Worm (Caenorhabditis elegans) whole organism, young adult: ENCODE measurements around the gene npp-20.
A peak's percentile ranks its signal among the peaks of the same experiment; 100 is the strongest.
"Not testable (repeated sequence)": the region's sequence is repeated elsewhere in the genome, so short reads cannot be mapped to it uniquely, and the experiment has no call there.

Experiments
- B0019.2 ChIP-seq: fragments of 200-800 bp; sonication (Bioruptor generic); conservative IDR thresholded peaks from 2 replicates; pipeline ENCODE4 v1.3.6; 2022; ENCODE audit warnings: missing genetic modification reagents, missing genetic modification characterization, missing compliant biosample characterization
- C17E4.6 ChIP-seq: fragments of 200-800 bp; sonication (Bioruptor generic); IDR thresholded peaks from 2 replicates; pipeline ENCODE4 v1.3.6; 2022; ENCODE audit warnings: missing genetic modification reagents, missing genetic modification characterization, missing compliant biosample characterization
- F39B2.1 ChIP-seq: fragments of 200-800 bp; sonication (Bioruptor generic); IDR thresholded peaks from 2 replicates; pipeline ENCODE4 v1.3.6; 2022; ENCODE audit warnings: missing genetic modification reagents, missing genetic modification characterization, missing compliant biosample characterization
- F49E8.2 ChIP-seq: sonication (generic microtip); optimal IDR thresholded peaks from 3 replicates; lab custom pipeline; 2017; ENCODE audit warnings: missing genetic modification characterization, mild to moderate bottlenecking, missing compliant biosample characterization, antibody characterized with exemption, moderate library complexity; ENCODE audit not compliant: insufficient read depth
- F57A8.1 ChIP-seq: fragments of 200-800 bp; sonication (Bioruptor generic); optimal IDR thresholded peaks from 2 replicates; lab custom pipeline; 2018; ENCODE audit warnings: mild to moderate bottlenecking, missing genetic modification characterization, moderate library complexity, missing compliant biosample characterization
- K11D2.4 ChIP-seq: fragments of 200-800 bp; sonication (Bioruptor generic); IDR thresholded peaks from 2 replicates; pipeline ENCODE4 v1.3.6; 2022; ENCODE audit warnings: missing genetic modification reagents, missing genetic modification characterization, missing compliant biosample characterization
- K12H6.12 ChIP-seq: fragments of 200-800 bp; sonication (Bioruptor generic); optimal IDR thresholded peaks from 2 replicates; lab custom pipeline; 2018; ENCODE audit warnings: mild to moderate bottlenecking, missing genetic modification characterization, missing compliant biosample characterization
- T07F8.4 ChIP-seq: sonication (generic microtip); optimal IDR thresholded peaks from 2 replicates; lab custom pipeline; 2016; ENCODE audit warnings: mild to moderate bottlenecking, missing genetic modification characterization, moderate library complexity, missing compliant biosample characterization
- T26A5.8 ChIP-seq: sonication (generic microtip); optimal IDR thresholded peaks from 2 replicates; lab custom pipeline; 2016; ENCODE audit warnings: missing genetic modification characterization, missing compliant biosample characterization
- ama-1 ChIP-seq, 3 experiments: fragments of 150-350 bp in 1 of 3; sonication (generic microtip) in 2 of 3; optimal IDR thresholded peaks; 2 replicates each; lab custom pipeline; 2014 to 2018; ENCODE audit warnings: missing biosample characterization in 2 of 3, missing genetic modification characterization in 2 of 3, missing genetic modification reagents in 2 of 3
- athp-1 ChIP-seq: sonication (generic microtip); optimal IDR thresholded peaks from 2 replicates; lab custom pipeline; 2017; ENCODE audit warnings: mild to moderate bottlenecking, missing genetic modification characterization, missing compliant biosample characterization
- attf-6 ChIP-seq: fragments of 200-800 bp; sonication (Bioruptor generic); IDR thresholded peaks from 2 replicates; pipeline ENCODE4 v1.3.6; 2022; ENCODE audit warnings: missing genetic modification reagents, missing genetic modification characterization, missing compliant biosample characterization
- bed-1 ChIP-seq: fragments of 200-800 bp; sonication (Bioruptor generic); IDR thresholded peaks from 2 replicates; pipeline ENCODE4 v1.3.6; 2022; ENCODE audit warnings: missing genetic modification reagents, missing genetic modification characterization, missing compliant biosample characterization
- cebp-1 ChIP-seq, 2 experiments: fragments of 200-800 bp in 1 of 2; sonication (Bioruptor generic) in 1 of 2; sonication (generic microtip) in 1 of 2; IDR thresholded peaks in 1 of 2; optimal IDR thresholded peaks in 1 of 2; 2 replicates each; pipeline versions ENCODE4 v1.3.6 to Lab custom; 2017 to 2022; ENCODE audit warnings: missing compliant biosample characterization in 2 of 2, missing genetic modification characterization in 2 of 2, mild to moderate bottlenecking in 1 of 2, missing genetic modification reagents in 1 of 2, moderate library complexity in 1 of 2
- cebp-2 ChIP-seq: fragments of 200-800 bp; sonication (Bioruptor generic); IDR thresholded peaks from 2 replicates; pipeline ENCODE4 v1.3.6; 2022; ENCODE audit warnings: missing genetic modification characterization, missing compliant biosample characterization
- ceh-100 ChIP-seq: fragments of 200-800 bp; sonication (Bioruptor generic); IDR thresholded peaks from 2 replicates; pipeline ENCODE4 v1.3.6; 2022; ENCODE audit warnings: missing genetic modification reagents, missing genetic modification characterization, missing compliant biosample characterization
- ceh-27 ChIP-seq: fragments of 200-800 bp; sonication (Bioruptor generic); optimal IDR thresholded peaks from 2 replicates; lab custom pipeline; 2018; ENCODE audit warnings: mild to moderate bottlenecking, missing genetic modification characterization, moderate library complexity, missing compliant biosample characterization
- ceh-91 ChIP-seq: fragments of 200-800 bp; sonication (Bioruptor generic); IDR thresholded peaks from 2 replicates; pipeline ENCODE4 v1.3.6; 2022; ENCODE audit warnings: missing genetic modification reagents, missing genetic modification characterization, missing compliant biosample characterization
- die-1 ChIP-seq: sonication (generic microtip); optimal IDR thresholded peaks from 2 replicates; lab custom pipeline; 2016; ENCODE audit warnings: missing genotype, mild to moderate bottlenecking, missing genetic modification characterization, missing compliant biosample characterization
- fkh-3 ChIP-seq: sonication (generic microtip); optimal IDR thresholded peaks from 2 replicates; lab custom pipeline; 2016; ENCODE audit warnings: mild to moderate bottlenecking, missing genetic modification characterization, missing compliant biosample characterization
- gei-17 ChIP-seq: fragments of 200-800 bp; sonication (Bioruptor generic); optimal IDR thresholded peaks from 2 replicates; lab custom pipeline; 2018; ENCODE audit warnings: mild to moderate bottlenecking, missing genetic modification characterization, missing compliant biosample characterization
- hmg-1.2 ChIP-seq: fragments of 200-800 bp; sonication (Bioruptor generic); IDR thresholded peaks from 2 replicates; pipeline ENCODE4 v1.3.6; 2022; ENCODE audit warnings: missing genetic modification reagents, missing genetic modification characterization, missing compliant biosample characterization
- hmg-20 ChIP-seq: fragments of 200-800 bp; sonication (Bioruptor generic); IDR thresholded peaks from 2 replicates; pipeline ENCODE4 v1.3.6; 2022; ENCODE audit warnings: missing genetic modification reagents, missing genetic modification characterization, missing compliant biosample characterization
- lag-1 ChIP-seq: fragments of 200-800 bp; sonication (Bioruptor generic); IDR thresholded peaks from 2 replicates; pipeline ENCODE4 v1.3.6; 2022; ENCODE audit warnings: missing genetic modification reagents, missing genetic modification characterization, missing compliant biosample characterization
- lin-26 ChIP-seq: fragments of 200-800 bp; sonication (Bioruptor generic); IDR thresholded peaks from 2 replicates; pipeline ENCODE4 v1.3.6; 2022; ENCODE audit warnings: missing genetic modification reagents, missing genetic modification characterization, missing compliant biosample characterization
- lin-35 ChIP-seq, 3 experiments: fragments of 150-350 bp in 2 of 3; sonication (generic microtip) in 1 of 3; optimal IDR thresholded peaks; 2 replicates each; lab custom pipeline; 2014 to 2018; ENCODE audit warnings: missing biosample characterization in 3 of 3, missing genetic modification characterization in 3 of 3, missing genetic modification reagents in 3 of 3
- lin-54 ChIP-seq: fragments of 200-800 bp; sonication (Bioruptor generic); optimal IDR thresholded peaks from 2 replicates; lab custom pipeline; 2018; ENCODE audit warnings: mild to moderate bottlenecking, missing genetic modification characterization, missing compliant biosample characterization
- lsl-1 ChIP-seq: fragments of 200-800 bp; sonication (Bioruptor generic); optimal IDR thresholded peaks from 2 replicates; lab custom pipeline; 2018; ENCODE audit warnings: mild to moderate bottlenecking, missing genetic modification characterization, moderate library complexity, missing compliant biosample characterization
- lsy-27 ChIP-seq: sonication (generic microtip); optimal IDR thresholded peaks from 2 replicates; lab custom pipeline; 2017; ENCODE audit warnings: missing genetic modification characterization, mild to moderate bottlenecking, missing compliant biosample characterization, antibody characterized with exemption, missing genotype, borderline replicate concordance; ENCODE audit not compliant: insufficient read depth
- madf-3 ChIP-seq: fragments of 200-800 bp; sonication (Bioruptor generic); IDR thresholded peaks from 2 replicates; pipeline ENCODE4 v1.3.6; 2022; ENCODE audit warnings: missing genetic modification reagents, missing genetic modification characterization, missing compliant biosample characterization
- madf-8 ChIP-seq: fragments of 200-800 bp; sonication (Bioruptor generic); conservative IDR thresholded peaks from 2 replicates; pipeline ENCODE4 v1.3.6; 2022; ENCODE audit warnings: missing genetic modification reagents, missing genetic modification characterization, missing compliant biosample characterization
- mcd-1 ChIP-seq: fragments of 200-800 bp; sonication (Bioruptor generic); IDR thresholded peaks from 2 replicates; pipeline ENCODE4 v1.3.6; 2022; ENCODE audit warnings: missing genetic modification reagents, missing genetic modification characterization, missing compliant biosample characterization
- nfya-1 ChIP-seq: sonication (generic microtip); optimal IDR thresholded peaks from 2 replicates; lab custom pipeline; 2017; ENCODE audit warnings: antibody characterized with exemption, missing compliant biosample characterization, missing genetic modification characterization, borderline replicate concordance; ENCODE audit not compliant: insufficient read depth
- nhr-179 ChIP-seq: sonication (generic microtip); optimal IDR thresholded peaks from 2 replicates; lab custom pipeline; 2016; ENCODE audit warnings: mild to moderate bottlenecking, missing genetic modification characterization, missing compliant biosample characterization
- nhr-90 ChIP-seq: sonication (generic microtip); optimal IDR thresholded peaks from 2 replicates; lab custom pipeline; 2016; ENCODE audit warnings: missing genotype, mild to moderate bottlenecking, missing genetic modification characterization, missing compliant biosample characterization
- rec-8 ChIP-seq, 2 experiments: sonication (generic microtip); optimal IDR thresholded peaks; 2 replicates each; lab custom pipeline; 2016; ENCODE audit warnings: mild to moderate bottlenecking in 2 of 2, missing genetic modification characterization in 2 of 2, missing genetic modification reagents in 2 of 2, missing genotype in 2 of 2, missing biosample characterization in 1 of 2, missing compliant biosample characterization in 1 of 2, moderate library complexity in 1 of 2
- rpc-1 ChIP-seq, 2 experiments: fragments of 150-350 bp in 1 of 2; sonication (generic microtip) in 1 of 2; optimal IDR thresholded peaks; 2 replicates each; lab custom pipeline; 2014 to 2018; ENCODE audit warnings: missing biosample characterization in 1 of 2, missing genetic modification characterization in 1 of 2, missing genetic modification reagents in 1 of 2, missing genotype in 1 of 2
- snpc-1.3 ChIP-seq: sonication (generic microtip); optimal IDR thresholded peaks from 2 replicates; lab custom pipeline; 2017; ENCODE audit warnings: missing genetic modification characterization, mild to moderate bottlenecking, missing compliant biosample characterization, antibody characterized with exemption, moderate library complexity, missing genotype, missing genetic modification reagents; ENCODE audit not compliant: insufficient read depth
- snpc-4 ChIP-seq, 5 experiments: fragments of 150-350 bp in 1 of 5; sonication (generic microtip) in 4 of 5; optimal IDR thresholded peaks; 2 replicates each; lab custom pipeline; 2014 to 2018; ENCODE audit warnings: missing genetic modification characterization in 5 of 5, missing biosample characterization in 3 of 5, antibody characterized with exemption in 2 of 5, mild to moderate bottlenecking in 2 of 5, missing compliant biosample characterization in 2 of 5, missing genotype in 2 of 5, moderate library complexity in 2 of 5, missing genetic modification reagents in 1 of 5
- sptf-2 ChIP-seq: fragments of 200-800 bp; sonication (Bioruptor generic); optimal IDR thresholded peaks from 2 replicates; lab custom pipeline; 2018; ENCODE audit warnings: mild to moderate bottlenecking, missing genetic modification characterization, missing compliant biosample characterization
- zfh-2 ChIP-seq: fragments of 200-800 bp; sonication (Bioruptor generic); conservative IDR thresholded peaks from 2 replicates; pipeline ENCODE4 v1.3.6; 2022; ENCODE audit warnings: missing genetic modification reagents, missing genetic modification characterization, missing compliant biosample characterization
- ztf-26 ChIP-seq: sonication (generic microtip); optimal IDR thresholded peaks from 2 replicates; lab custom pipeline; 2017; ENCODE audit warnings: missing genetic modification characterization, missing compliant biosample characterization
- ztf-6 ChIP-seq: fragments of 200-800 bp; sonication (Bioruptor generic); IDR thresholded peaks from 2 replicates; pipeline ENCODE4 v1.3.6; 2022; ENCODE audit warnings: missing genetic modification reagents, missing genetic modification characterization, missing compliant biosample characterization

npp-20 gene

ce11 chrIV:1536316-1536715, 40.5 kb upstream of the npp-20 start, which contains the start of gene K03H6.5:
Gene K03H6.5 (minus strand): TSS chrIV:1536416.
- TF ChIP-seq F49E8.2 (tag; lab: Kevin White, UChicago) (no peak), T26A5.8 (tag; lab: Kevin White, UChicago) (no peak), rpc-1 (optimal IDR thresholded peaks at IDR 0.05; lab: Kevin White, UChicago) (no peak), rpc-1 (tag; optimal IDR thresholded peaks at IDR 0.05; lab: Kevin White, UChicago) (no peak), lag-1 (GFP tag; lab: Robert Waterston, UW) (no peak), hmg-1.2 (GFP tag; lab: Robert Waterston, UW) (no peak), lsy-27 (tag; lab: Kevin White, UChicago) (no peak), F57A8.1 (no peak), lin-35 (GFP tag; optimal IDR thresholded peaks at IDR 0.05; lab: Kevin White, UChicago) (no peak), athp-1 (tag; lab: Kevin White, UChicago) (no peak), lsl-1 (GFP tag; lab: Kevin White, UChicago) (no peak), lin-54 (GFP tag; lab: Kevin White, UChicago) (no peak), ceh-27 (no peak), madf-8 (GFP tag; lab: Robert Waterston, UW) (no peak), zfh-2 (GFP tag; lab: Robert Waterston, UW) (no peak)

- TF ChIP-seq snpc-4 (GFP tag; optimal IDR thresholded peaks at IDR 0.05; lab: Kevin White, UChicago): not testable (repeated sequence)
- peak in 2 of 4 experiments; percentile 64 to 84 for TF ChIP-seq snpc-4 (tag; optimal IDR thresholded peaks at IDR 0.05; lab: Kevin White, UChicago)
These were observed 32.9 kb upstream of the npp-20 start for ce11 chrIV:1528682-1529081.

- TF ChIP-seq K12H6.12 (tag; lab: Kevin White, UChicago): no peak
- no peak for TF ChIP-seq sptf-2
- no peak for TF ChIP-seq rec-8 (tag; optimal IDR thresholded peaks at IDR 0.05; lab: Kevin White, UChicago)
- TF ChIP-seq bed-1: no peak
- TF ChIP-seq ztf-26: no peak
- no peak for TF ChIP-seq nhr-179 (tag; lab: Kevin White, UChicago)
- TF ChIP-seq die-1: no peak
- TF ChIP-seq attf-6 (GFP tag; lab: Robert Waterston, UW): no peak
- no peak for TF ChIP-seq cebp-2
- no peak for TF ChIP-seq ceh-100 (GFP tag; lab: Robert Waterston, UW)
- no peak for TF ChIP-seq T07F8.4
These were observed 27.6 kb upstream of the npp-20 start, which contains the start of gene K03H6.1 for ce11 chrIV:1523418-1523817. Gene K03H6.1 (plus strand): TSS chrIV:1523718.

ce11 chrIV:1522358-1522757, 26.5 kb upstream of the npp-20 start:
- TF ChIP-seq nhr-90: no peak
- TF ChIP-seq gei-17 (GFP tag; lab: Kevin White, UChicago): no peak
- TF ChIP-seq K11D2.4 (GFP tag; lab: Robert Waterston, UW): no peak
- TF ChIP-seq B0019.2 (GFP tag; lab: Robert Waterston, UW): no peak
- TF ChIP-seq nfya-1 (tag; lab: Kevin White, UChicago): no peak
- TF ChIP-seq C17E4.6: no peak
- TF ChIP-seq hmg-20 (GFP tag; lab: Robert Waterston, UW): no peak
- no peak for TF ChIP-seq cebp-1 (GFP tag; IDR thresholded peaks at IDR 0.05; lab: Robert Waterston, UW)
- TF ChIP-seq cebp-1 (tag; optimal IDR thresholded peaks at IDR 0.05; lab: Kevin White, UChicago): no peak
- TF ChIP-seq snpc-1.3 (tag; lab: Kevin White, UChicago): no peak
- TF ChIP-seq ztf-6: no peak
- no peak for TF ChIP-seq lin-26
- no peak for TF ChIP-seq ceh-91 (GFP tag; lab: Robert Waterston, UW)
- no peak for TF ChIP-seq ama-1 (optimal IDR thresholded peaks at IDR 0.05; lab: Kevin White, UChicago)
- TF ChIP-seq ama-1 (GFP tag; optimal IDR thresholded peaks at IDR 0.05; lab: Kevin White, UChicago): no peak
- TF ChIP-seq madf-3 (GFP tag; lab: Robert Waterston, UW): no peak
- no peak for TF ChIP-seq fkh-3 (tag; lab: Kevin White, UChicago)
- TF ChIP-seq F39B2.1 (GFP tag; lab: Robert Waterston, UW): no peak
- no peak for TF ChIP-seq mcd-1 (GFP tag; lab: Robert Waterston, UW)
